Worm (Caenorhabditis elegans) whole organism, mixed stage, embryonic: ENCODE measurements around the gene Y6E2A.7.
"Not testable (repeated sequence)": the region's sequence is repeated elsewhere in the genome, so short reads cannot be mapped to it uniquely, and the experiment has no call there.

Experiments used
- M03D4.4 ChIP-seq: sonication (generic microtip); optimal IDR thresholded peaks from 2 replicates; lab custom pipeline; 2017; ENCODE audit warnings: mild to moderate bottlenecking, missing genetic modification characterization, missing compliant biosample characterization
- bed-3 ChIP-seq: fragments of 200-800 bp; sonication (Bioruptor generic); optimal IDR thresholded peaks from 3 replicates; lab custom pipeline; 2018; ENCODE audit warnings: mild to moderate bottlenecking, missing genetic modification characterization, moderate library complexity, missing compliant biosample characterization
- blmp-1 ChIP-seq: fragments of 150-350 bp; optimal IDR thresholded peaks from 2 replicates; lab custom pipeline; 2014; ENCODE audit warnings: missing biosample characterization, missing genetic modification characterization
- ceh-39 ChIP-seq: fragments of 150-350 bp; optimal IDR thresholded peaks from 2 replicates; lab custom pipeline; 2014; ENCODE audit warnings: missing biosample characterization, missing genetic modification characterization
- ceh-43 ChIP-seq: fragments of 200-800 bp; sonication (Bioruptor generic); optimal IDR thresholded peaks from 2 replicates; lab custom pipeline; 2018; ENCODE audit warnings: mild to moderate bottlenecking, missing genetic modification characterization, moderate library complexity, missing compliant biosample characterization
- ceh-83 ChIP-seq: fragments of 200-800 bp; sonication (Bioruptor generic); optimal IDR thresholded peaks from 2 replicates; lab custom pipeline; 2018; ENCODE audit warnings: mild to moderate bottlenecking, missing genetic modification characterization, missing compliant biosample characterization
- ces-1 ChIP-seq: fragments of 150-350 bp; optimal IDR thresholded peaks from 2 replicates; lab custom pipeline; 2014; ENCODE audit warnings: missing biosample characterization, missing genetic modification reagents, missing genetic modification characterization
- cnd-1 ChIP-seq: fragments of 200-800 bp; sonication (Bioruptor generic); optimal IDR thresholded peaks from 2 replicates; lab custom pipeline; 2018; ENCODE audit warnings: mild to moderate bottlenecking, missing genetic modification characterization, missing compliant biosample characterization
- drap-1 ChIP-seq: fragments of 200-800 bp; sonication (Bioruptor generic); optimal IDR thresholded peaks from 3 replicates; lab custom pipeline; 2018; ENCODE audit warnings: mild to moderate bottlenecking, missing genetic modification characterization, missing compliant biosample characterization
- elt-3 ChIP-seq: fragments of 150-350 bp; optimal IDR thresholded peaks from 2 replicates; lab custom pipeline; 2014; ENCODE audit warnings: missing biosample characterization, missing genetic modification characterization
- ham-2 ChIP-seq: fragments of 200-800 bp; sonication (Bioruptor generic); optimal IDR thresholded peaks from 2 replicates; lab custom pipeline; 2018; ENCODE audit warnings: mild to moderate bottlenecking, missing genetic modification characterization, missing compliant biosample characterization
- hlh-1 ChIP-seq: fragments of 150-350 bp; optimal IDR thresholded peaks from 2 replicates; lab custom pipeline; 2014; ENCODE audit warnings: missing biosample characterization, missing genetic modification reagents, missing genetic modification characterization
- lin-32 ChIP-seq: fragments of 200-800 bp; sonication (Bioruptor generic); optimal IDR thresholded peaks from 2 replicates; lab custom pipeline; 2018; ENCODE audit warnings: mild to moderate bottlenecking, missing genetic modification characterization, missing compliant biosample characterization
- lsy-2 ChIP-seq: fragments of 150-350 bp; optimal IDR thresholded peaks from 2 replicates; lab custom pipeline; 2014; ENCODE audit warnings: missing biosample characterization, missing genetic modification characterization
- mep-1 ChIP-seq: fragments of 150-350 bp; optimal IDR thresholded peaks from 2 replicates; lab custom pipeline; 2017; ENCODE audit warnings: missing biosample characterization, missing genetic modification reagents, missing genetic modification characterization, inconsistent platforms
- mls-2 ChIP-seq: sonication (generic microtip); optimal IDR thresholded peaks from 2 replicates; lab custom pipeline; 2016; ENCODE audit warnings: mild to moderate bottlenecking, missing genetic modification characterization, moderate library complexity, missing compliant biosample characterization
- nhr-12 ChIP-seq: fragments of 150-350 bp; optimal IDR thresholded peaks from 2 replicates; lab custom pipeline; 2014; ENCODE audit warnings: missing biosample characterization, missing genetic modification characterization
- nhr-2 ChIP-seq: fragments of 150-350 bp; optimal IDR thresholded peaks from 2 replicates; lab custom pipeline; 2014; ENCODE audit warnings: missing biosample characterization, missing genetic modification characterization
- nhr-237 ChIP-seq: fragments of 150-350 bp; optimal IDR thresholded peaks from 2 replicates; lab custom pipeline; 2014; ENCODE audit warnings: missing biosample characterization, missing genetic modification characterization
- nhr-28 ChIP-seq: fragments of 150-350 bp; optimal IDR thresholded peaks from 2 replicates; lab custom pipeline; 2014; ENCODE audit warnings: missing biosample characterization, missing genetic modification characterization
- nhr-76 ChIP-seq: sonication (generic microtip); optimal IDR thresholded peaks from 2 replicates; lab custom pipeline; 2017; ENCODE audit warnings: missing biosample characterization, missing genetic modification characterization
- snpc-4 ChIP-seq: fragments of 150-350 bp; optimal IDR thresholded peaks from 2 replicates; lab custom pipeline; 2014; ENCODE audit warnings: missing biosample characterization, missing genetic modification characterization
- sptf-1 ChIP-seq: sonication (generic microtip); optimal IDR thresholded peaks from 2 replicates; lab custom pipeline; 2017; ENCODE audit warnings: mild to moderate bottlenecking, missing genetic modification characterization, moderate library complexity, missing compliant biosample characterization
- unc-120 ChIP-seq: sonication (generic microtip); optimal IDR thresholded peaks from 2 replicates; lab custom pipeline; 2017; ENCODE audit warnings: missing genetic modification characterization, missing compliant biosample characterization; ENCODE audit not compliant: poor library complexity, severe bottlenecking
- unc-39 ChIP-seq: fragments of 150-350 bp; optimal IDR thresholded peaks from 2 replicates; lab custom pipeline; 2014; ENCODE audit warnings: missing biosample characterization, missing genetic modification characterization
- unc-62 ChIP-seq: fragments of 150-350 bp; optimal IDR thresholded peaks from 2 replicates; lab custom pipeline; 2014; ENCODE audit warnings: missing biosample characterization, missing genetic modification reagents, missing genetic modification characterization
- zip-8 ChIP-seq: fragments of 150-350 bp; optimal IDR thresholded peaks from 2 replicates; lab custom pipeline; 2014; ENCODE audit warnings: missing biosample characterization, missing genetic modification characterization
- ztf-11 ChIP-seq: fragments of 150-350 bp; optimal IDR thresholded peaks from 2 replicates; lab custom pipeline; 2014; ENCODE audit warnings: missing biosample characterization, missing genetic modification characterization

The Y6E2A.7 gene

DNA sequence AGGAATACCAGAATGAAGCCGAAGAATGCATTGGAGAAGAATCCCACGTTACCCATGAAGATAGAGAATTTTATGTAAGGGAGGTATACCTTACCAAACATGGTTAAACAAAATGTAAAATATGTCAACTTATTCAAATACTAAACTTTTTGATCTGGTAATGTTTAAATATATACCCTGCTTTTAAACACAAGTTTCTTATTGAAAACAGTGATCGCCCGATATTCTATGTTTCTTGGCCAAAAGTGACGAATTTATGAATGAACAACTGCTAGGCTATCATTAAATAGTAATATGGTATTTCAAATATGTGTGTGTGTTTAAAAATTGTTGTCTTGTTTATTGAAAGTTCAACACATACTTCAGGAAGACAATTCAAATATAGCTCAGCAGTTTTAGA, 28.7 kb downstream of the Y6E2A.7 start, which contains the start of gene T23D5.8:
Gene T23D5.8, minus strand, starts transcription at position 101 of the 400 bp plus-strand sequence.
- TF ChIP-seq mls-2, cnd-1, nhr-2 (tag; lab: Kevin White, UChicago): not testable (repeated sequence)

DNA sequence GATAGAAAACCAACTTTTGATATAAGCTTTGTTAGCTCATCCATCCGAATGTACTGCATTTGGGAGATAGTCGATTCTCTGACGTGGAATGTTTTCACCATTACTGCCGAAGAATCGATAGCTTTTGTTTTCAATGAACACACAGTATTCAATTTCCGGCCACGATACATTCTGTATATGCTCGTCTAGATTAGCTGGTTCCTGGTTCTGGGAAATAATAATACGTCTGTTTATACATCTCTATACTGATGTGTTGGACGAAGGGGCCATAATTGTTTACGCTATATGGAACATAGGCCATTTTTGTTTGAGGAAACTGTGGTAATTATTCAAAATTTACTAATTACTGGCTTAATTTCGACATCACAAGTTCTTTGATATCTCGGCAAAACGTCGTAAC, 30.5 kb downstream of the Y6E2A.7 start, which contains the start of gene str-6:
Gene str-6, minus strand, starts transcription at position 101 of the 400 bp plus-strand sequence.
- TF ChIP-seq bed-3 (GFP tag; lab: Kevin White, UChicago) = no peak
- TF ChIP-seq ces-1 (GFP tag; lab: Kevin White, UChicago) = no peak
- TF ChIP-seq zip-8 (tag; lab: Kevin White, UChicago) = no peak
- TF ChIP-seq nhr-12 (tag; lab: Kevin White, UChicago) = no peak
- no peak for TF ChIP-seq cnd-1 (tag; lab: Kevin White, UChicago)
- no peak for TF ChIP-seq M03D4.4 (tag; lab: Kevin White, UChicago)
- TF ChIP-seq unc-120 (tag; lab: Kevin White, UChicago) = no peak
- TF ChIP-seq ceh-83 (GFP tag; lab: Kevin White, UChicago) = no peak
- TF ChIP-seq mep-1 (tag; lab: Kevin White, UChicago) = no peak
- no peak for TF ChIP-seq lin-32 (GFP tag; lab: Kevin White, UChicago)
- TF ChIP-seq nhr-28 (tag; lab: Kevin White, UChicago) = no peak
- no peak for TF ChIP-seq ceh-39 (tag; lab: Kevin White, UChicago)
- no peak for TF ChIP-seq elt-3 (tag; lab: Kevin White, UChicago)
- TF ChIP-seq hlh-1 (tag; lab: Kevin White, UChicago) = no peak

DNA sequence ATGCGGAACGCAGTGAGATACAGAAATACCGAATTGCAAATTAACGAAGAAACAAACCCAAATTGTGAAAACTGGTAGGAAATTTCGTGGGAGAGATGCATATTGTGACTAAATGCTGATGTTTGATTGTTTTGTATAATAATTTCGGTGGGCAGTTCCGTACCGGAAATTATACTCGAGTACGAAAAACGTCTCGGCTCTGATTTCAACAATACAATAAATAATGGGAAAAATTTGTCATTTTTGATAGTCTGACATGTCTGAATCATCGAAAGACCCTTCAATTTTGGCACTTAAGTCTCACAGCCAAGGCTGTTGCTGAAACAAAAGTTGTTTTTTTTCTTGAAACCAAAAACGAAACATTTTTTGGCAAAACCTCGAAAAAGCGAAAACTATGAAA, 32.4 kb downstream of the Y6E2A.7 start, which contains the start of gene str-43:
Gene str-43, minus strand, starts transcription at position 101 of the 400 bp plus-strand sequence.
- TF ChIP-seq ham-2 (GFP tag; lab: Kevin White, UChicago) (no peak), nhr-76 (no peak), cnd-1 (tag; lab: Kevin White, UChicago) (no peak), bed-3 (GFP tag; lab: Kevin White, UChicago) (no peak), M03D4.4 (tag; lab: Kevin White, UChicago) (no peak), ceh-39 (tag; lab: Kevin White, UChicago) (no peak), lsy-2 (tag; lab: Kevin White, UChicago) (no peak), nhr-2 (tag; lab: Kevin White, UChicago) (no peak), nhr-12 (tag; lab: Kevin White, UChicago) (no peak), snpc-4 (no peak), mls-2 (tag; lab: Kevin White, UChicago) (no peak), blmp-1 (no peak), drap-1 (GFP tag; lab: Kevin White, UChicago) (no peak), unc-62 (GFP tag; lab: Kevin White, UChicago) (no peak), mep-1 (tag; lab: Kevin White, UChicago) (no peak), elt-3 (tag; lab: Kevin White, UChicago) (no peak), sptf-1 (no peak), hlh-1 (tag; lab: Kevin White, UChicago) (no peak)

DNA sequence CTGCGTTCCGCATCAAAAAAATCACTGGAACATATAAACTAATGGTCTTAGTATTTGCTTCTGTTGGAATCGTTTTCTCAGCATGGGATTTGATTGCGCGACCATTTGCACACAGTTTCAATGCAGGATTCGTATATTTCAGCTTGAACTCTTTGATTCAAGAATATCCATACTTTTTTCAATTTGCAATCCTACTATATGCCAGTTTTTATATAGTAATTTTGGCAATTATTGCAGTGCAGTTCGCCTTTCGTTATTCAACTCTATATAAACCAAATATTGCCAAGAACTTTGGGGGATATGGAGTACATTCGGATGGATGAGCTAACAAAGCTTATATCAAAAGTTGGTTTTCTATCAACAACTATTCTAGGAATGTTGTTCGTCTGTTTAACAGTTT, 33.3 kb downstream of the Y6E2A.7 start, which contains the start of gene str-5:
Gene str-5, plus strand, starts transcription at position 301 of the 400 bp plus-strand sequence.
- not testable (repeated sequence) for TF ChIP-seq snpc-4, ztf-11, ceh-43

DNA sequence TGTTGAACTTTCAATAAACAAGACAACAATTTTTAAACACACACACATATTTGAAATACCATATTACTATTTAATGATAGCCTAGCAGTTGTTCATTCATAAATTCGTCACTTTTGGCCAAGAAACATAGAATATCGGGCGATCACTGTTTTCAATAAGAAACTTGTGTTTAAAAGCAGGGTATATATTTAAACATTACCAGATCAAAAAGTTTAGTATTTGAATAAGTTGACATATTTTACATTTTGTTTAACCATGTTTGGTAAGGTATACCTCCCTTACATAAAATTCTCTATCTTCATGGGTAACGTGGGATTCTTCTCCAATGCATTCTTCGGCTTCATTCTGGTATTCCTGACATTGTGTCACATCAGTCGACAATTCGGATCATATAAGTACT, 35.1 kb downstream of the Y6E2A.7 start, which contains the start of gene str-8:
Gene str-8, plus strand, starts transcription at position 301 of the 400 bp plus-strand sequence.
- TF ChIP-seq nhr-2 (tag; lab: Kevin White, UChicago); mls-2 (tag; lab: Kevin White, UChicago); ham-2 (GFP tag; lab: Kevin White, UChicago): not testable (repeated sequence)

DNA sequence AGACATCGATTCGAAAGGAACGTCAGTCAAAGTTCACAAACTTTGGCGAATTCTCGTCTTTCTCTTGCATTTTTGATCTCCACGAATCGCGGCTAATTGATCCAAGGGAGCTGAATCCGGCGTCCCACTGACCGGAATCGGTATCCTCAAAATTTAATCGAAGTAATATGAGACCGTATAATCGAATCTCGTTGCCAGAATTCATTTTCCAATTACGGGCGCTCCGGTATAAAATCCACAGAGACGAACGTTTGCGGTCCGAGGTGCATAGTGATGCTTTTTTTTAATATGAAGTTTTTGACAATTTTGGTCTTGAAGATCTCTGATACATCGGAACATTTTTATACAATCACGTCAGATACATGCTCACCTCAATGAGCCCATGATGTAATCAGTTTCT, 38.0 kb downstream of the Y6E2A.7 start:
- TF ChIP-seq drap-1 (GFP tag; lab: Kevin White, UChicago) (no peak), zip-8 (tag; lab: Kevin White, UChicago) (no peak), ztf-11 (no peak), bed-3 (GFP tag; lab: Kevin White, UChicago) (no peak), sptf-1 (no peak), unc-62 (GFP tag; lab: Kevin White, UChicago) (no peak), nhr-237 (no peak), snpc-4 (no peak), unc-39 (tag; lab: Kevin White, UChicago) (no peak)
